Fruit fly (Drosophila melanogaster) whole organism, embryonic: ENCODE results near the gene CG10413.

ENCODE experiments used
- Abd-B ChIP-seq: fragments of 200-800 bp; sonication (Bioruptor generic); optimal IDR thresholded peaks from 2 replicates; lab custom pipeline; 2018; ENCODE audit warnings: missing biosample characterization, mild to moderate bottlenecking, missing genetic modification characterization, moderate library complexity
- CG10462 ChIP-seq: fragments of 200-800 bp; sonication (Bioruptor generic); optimal IDR thresholded peaks from 2 replicates; lab custom pipeline; 2016; ENCODE audit warnings: missing biosample characterization, missing genetic modification characterization
- CG11456 ChIP-seq: fragments of 200-800 bp; sonication (Bioruptor generic); IDR thresholded peaks from 3 replicates; pipeline ENCODE4 v1.3.6; 2022; ENCODE audit warnings: missing biosample characterization, missing genetic modification characterization
- CG11560 ChIP-seq: fragments of 200-800 bp; sonication (Bioruptor generic); IDR thresholded peaks from 3 replicates; pipeline ENCODE4 v1.3.6; 2022; ENCODE audit warnings: missing biosample characterization, missing genetic modification characterization
- CG12299 ChIP-seq: fragments of 200-800 bp; sonication (Bioruptor generic); optimal IDR thresholded peaks from 2 replicates; lab custom pipeline; 2018; ENCODE audit warnings: missing biosample characterization, mild to moderate bottlenecking, missing genetic modification characterization
- CG13624 ChIP-seq: fragments of 200-800 bp; sonication (Bioruptor generic); optimal IDR thresholded peaks from 2 replicates; lab custom pipeline; 2016; ENCODE audit warnings: missing biosample characterization, missing genetic modification characterization
- CG1832 ChIP-seq: fragments of 200-800 bp; sonication (Bioruptor generic); optimal IDR thresholded peaks from 2 replicates; lab custom pipeline; 2017; ENCODE audit warnings: missing biosample characterization, mild to moderate bottlenecking, missing genetic modification characterization, inconsistent platforms
- CG31224 ChIP-seq: fragments of 200-800 bp; sonication (Bioruptor generic); IDR thresholded peaks from 2 replicates; pipeline ENCODE4 v1.3.6; 2022; ENCODE audit warnings: missing biosample characterization, missing genetic modification characterization
- CG32772 ChIP-seq: fragments of 200-800 bp; sonication (Bioruptor generic); IDR thresholded peaks from 2 replicates; pipeline ENCODE4 v1.3.6; 2022; ENCODE audit warnings: missing biosample characterization, missing genetic modification characterization
- CG33213 ChIP-seq: fragments of 200-800 bp; sonication (Bioruptor generic); optimal IDR thresholded peaks from 3 replicates; lab custom pipeline; 2016; ENCODE audit warnings: missing biosample characterization, missing genetic modification characterization
- CG6175 ChIP-seq: fragments of 200-800 bp; sonication (Bioruptor generic); IDR thresholded peaks from 3 replicates; pipeline ENCODE4 v1.3.6; 2022; ENCODE audit warnings: missing biosample characterization, missing genetic modification characterization
- CG6654 ChIP-seq: fragments of 200-800 bp; sonication (Bioruptor generic); optimal IDR thresholded peaks from 2 replicates; lab custom pipeline; 2017; ENCODE audit warnings: missing biosample characterization, mild to moderate bottlenecking, missing genetic modification characterization
- CG6765 ChIP-seq: fragments of 200-800 bp; sonication (Bioruptor generic); optimal IDR thresholded peaks from 3 replicates; lab custom pipeline; 2017; ENCODE audit warnings: missing biosample characterization, mild to moderate bottlenecking, missing genetic modification characterization
- CG8089 ChIP-seq: fragments of 200-800 bp; sonication (Bioruptor generic); optimal IDR thresholded peaks from 3 replicates; lab custom pipeline; 2016; ENCODE audit warnings: missing biosample characterization, missing genetic modification characterization
- CG8388 ChIP-seq: fragments of 200-800 bp; sonication (Bioruptor generic); optimal IDR thresholded peaks from 2 replicates; lab custom pipeline; 2019; ENCODE audit warnings: missing biosample characterization, mild to moderate bottlenecking, missing genetic modification characterization, moderate library complexity
- D19A ChIP-seq: fragments of 200-800 bp; optimal IDR thresholded peaks from 3 replicates; lab custom pipeline; 2019; ENCODE audit warnings: missing biosample characterization, mild to moderate bottlenecking, missing genetic modification characterization, moderate library complexity
- Dad ChIP-seq: fragments of 200-800 bp; sonication (Bioruptor generic); optimal IDR thresholded peaks from 3 replicates; lab custom pipeline; 2016; ENCODE audit warnings: missing biosample characterization, missing genetic modification characterization
- Deaf1 ChIP-seq: fragments of 200-800 bp; optimal IDR thresholded peaks from 3 replicates; lab custom pipeline; 2019; ENCODE audit warnings: missing biosample characterization, mild to moderate bottlenecking, missing genetic modification characterization, moderate library complexity
- Ets65A ChIP-seq: fragments of 200-800 bp; sonication (Bioruptor generic); peaks from one replicate; lab custom pipeline; 2016; ENCODE audit warnings: missing biosample characterization, missing genetic modification characterization
- Hand ChIP-seq: fragments of 200-800 bp; sonication (Bioruptor generic); optimal IDR thresholded peaks from 2 replicates; lab custom pipeline; 2017; ENCODE audit warnings: mild to moderate bottlenecking, missing biosample characterization, missing genetic modification reagents, missing genetic modification characterization
- HmgZ ChIP-seq: fragments of 200-800 bp; sonication (Bioruptor generic); optimal IDR thresholded peaks from 2 replicates; lab custom pipeline; 2018; ENCODE audit warnings: missing biosample characterization, mild to moderate bottlenecking, missing genetic modification characterization
- Hr3 ChIP-seq: fragments of 200-800 bp; sonication (Bioruptor generic); optimal IDR thresholded peaks from 3 replicates; lab custom pipeline; 2016; ENCODE audit warnings: missing biosample characterization, missing genetic modification characterization
- Kr ChIP-seq: fragments of 200-800 bp; sonication (Bioruptor generic); optimal IDR thresholded peaks from 2 replicates; lab custom pipeline; 2017; ENCODE audit warnings: missing biosample characterization, mild to moderate bottlenecking, missing genetic modification characterization
- Opbp ChIP-seq: fragments of 200-800 bp; sonication (Bioruptor generic); IDR thresholded peaks from 3 replicates; pipeline ENCODE4 v1.3.6; 2022; ENCODE audit warnings: missing biosample characterization, missing genetic modification characterization; ENCODE audit not compliant: partially characterized antibody
- Ravus ChIP-seq: fragments of 200-800 bp; sonication (Bioruptor generic); IDR thresholded peaks from 2 replicates; pipeline ENCODE4 v1.3.6; 2022; ENCODE audit warnings: missing biosample characterization, missing genetic modification characterization
- ac ChIP-seq: fragments of 200-800 bp; sonication (Bioruptor generic); optimal IDR thresholded peaks from 3 replicates; lab custom pipeline; 2017; ENCODE audit warnings: missing biosample characterization, mild to moderate bottlenecking, missing genetic modification characterization
- ash1 ChIP-seq: fragments of 200-800 bp; sonication (Bioruptor generic); optimal IDR thresholded peaks from 2 replicates; lab custom pipeline; 2018; ENCODE audit warnings: missing biosample characterization, mild to moderate bottlenecking, missing genetic modification characterization
- bigmax ChIP-seq: fragments of 200-800 bp; sonication (Bioruptor generic); optimal IDR thresholded peaks from 2 replicates; lab custom pipeline; 2018; ENCODE audit warnings: missing biosample characterization, mild to moderate bottlenecking, missing genetic modification characterization
- br ChIP-seq: fragments of >200 bp; optimal IDR thresholded peaks from 2 replicates; lab custom pipeline; 2017
- cad ChIP-seq: fragments of >200 bp; optimal IDR thresholded peaks from 2 replicates; lab custom pipeline; 2017; ENCODE audit warnings: missing biosample characterization, missing genetic modification characterization
- chn ChIP-seq: fragments of 200-800 bp; sonication (Bioruptor generic); optimal IDR thresholded peaks from 2 replicates; lab custom pipeline; 2016; ENCODE audit warnings: missing biosample characterization, missing genetic modification characterization
- crc ChIP-seq: fragments of 200-800 bp; sonication (Bioruptor generic); optimal IDR thresholded peaks from 2 replicates; lab custom pipeline; 2016; ENCODE audit warnings: missing biosample characterization, missing genetic modification characterization
- crp ChIP-seq, 2 experiments: fragments of 200-800 bp; sonication (Bioruptor generic); optimal IDR thresholded peaks; 2 replicates in 1 of 2; 3 replicates in 1 of 2; lab custom pipeline; 2017; ENCODE audit warnings: missing biosample characterization in 2 of 2, missing genetic modification characterization in 2 of 2, mild to moderate bottlenecking in 1 of 2, moderate library complexity in 1 of 2
- dysf ChIP-seq: fragments of 200-800 bp; sonication (Bioruptor generic); IDR thresholded peaks from 3 replicates; pipeline ENCODE4 v1.3.6; 2022; ENCODE audit warnings: missing biosample characterization, missing genetic modification characterization
- fd96Cb ChIP-seq: fragments of 200-800 bp; sonication (Bioruptor generic); optimal IDR thresholded peaks from 2 replicates; lab custom pipeline; 2018; ENCODE audit warnings: missing biosample characterization, mild to moderate bottlenecking, missing genetic modification characterization, moderate library complexity
- fru ChIP-seq: fragments of >200 bp; optimal IDR thresholded peaks from 2 replicates; lab custom pipeline; 2017
- h ChIP-seq: fragments of >200 bp; optimal IDR thresholded peaks from 2 replicates; lab custom pipeline; 2017
- hkb ChIP-seq, 2 experiments: fragments of 200-800 bp in 1 of 2; fragments of >200 bp in 1 of 2; sonication (Bioruptor generic) in 1 of 2; IDR thresholded peaks in 1 of 2; optimal IDR thresholded peaks in 1 of 2; 2 replicates each; pipeline versions ENCODE4 v1.3.6 to Lab custom; 2017 to 2022; ENCODE audit warnings: missing biosample characterization in 1 of 2, missing genetic modification characterization in 1 of 2
- ind ChIP-seq: fragments of 200-800 bp; sonication (Bioruptor generic); optimal IDR thresholded peaks from 3 replicates; lab custom pipeline; 2016; ENCODE audit warnings: missing biosample characterization, missing genetic modification characterization
- jing ChIP-seq: fragments of 200-800 bp; sonication (Bioruptor generic); optimal IDR thresholded peaks from 2 replicates; lab custom pipeline; 2018; ENCODE audit warnings: missing biosample characterization, mild to moderate bottlenecking, missing genetic modification characterization
- kni ChIP-seq: fragments of 200-800 bp; sonication (Bioruptor generic); optimal IDR thresholded peaks from 3 replicates; lab custom pipeline; 2017; ENCODE audit warnings: mild to moderate bottlenecking, missing biosample characterization, missing genetic modification reagents, missing genetic modification characterization
- nerfin-1 ChIP-seq: fragments of 200-800 bp; sonication (Bioruptor generic); optimal IDR thresholded peaks from 3 replicates; lab custom pipeline; 2019; ENCODE audit warnings: missing biosample characterization, mild to moderate bottlenecking, missing genetic modification characterization, moderate library complexity
- peb ChIP-seq: fragments of 200-800 bp; sonication (Bioruptor generic); IDR thresholded peaks from 2 replicates; pipeline ENCODE4 v1.3.6; 2022; ENCODE audit warnings: missing biosample characterization, missing genetic modification characterization
- rib ChIP-seq: fragments of 200-800 bp; sonication (Bioruptor generic); IDR thresholded peaks from 2 replicates; pipeline ENCODE4 v1.3.6; 2022; ENCODE audit warnings: missing biosample characterization, missing genetic modification characterization
- run ChIP-seq: fragments of 200-800 bp; sonication (Bioruptor generic); optimal IDR thresholded peaks from 3 replicates; lab custom pipeline; 2018; ENCODE audit warnings: missing biosample characterization, mild to moderate bottlenecking, missing genetic modification characterization
- sima ChIP-seq: fragments of 200-800 bp; sonication (Bioruptor generic); optimal IDR thresholded peaks from 2 replicates; lab custom pipeline; 2016; ENCODE audit warnings: missing biosample characterization, missing genetic modification characterization
- ssp ChIP-seq: fragments of 200-800 bp; sonication (Bioruptor generic); IDR thresholded peaks from 2 replicates; pipeline ENCODE4 v1.3.6; 2022; ENCODE audit warnings: missing biosample characterization, missing genetic modification characterization
- sug ChIP-seq: fragments of 200-800 bp; optimal IDR thresholded peaks from 2 replicates; lab custom pipeline; 2019; ENCODE audit warnings: missing biosample characterization, mild to moderate bottlenecking, missing genetic modification characterization, moderate library complexity
- tgo ChIP-seq: fragments of 200-800 bp; sonication (Bioruptor generic); IDR thresholded peaks from 3 replicates; pipeline ENCODE4 v1.3.6; 2022; ENCODE audit warnings: missing biosample characterization, missing genetic modification characterization
- tll ChIP-seq, 2 experiments: fragments of 200-800 bp in 1 of 2; fragments of >200 bp in 1 of 2; sonication (Bioruptor generic) in 1 of 2; optimal IDR thresholded peaks; 2 replicates each; lab custom pipeline; 2017 to 2019; ENCODE audit warnings: missing biosample characterization in 2 of 2, missing genetic modification characterization in 2 of 2, mild to moderate bottlenecking in 1 of 2, moderate library complexity in 1 of 2
- unpg ChIP-seq: fragments of 200-800 bp; sonication (Bioruptor generic); optimal IDR thresholded peaks from 3 replicates; lab custom pipeline; 2018; ENCODE audit warnings: missing biosample characterization, mild to moderate bottlenecking, missing genetic modification characterization, moderate library complexity
- zen2 ChIP-seq: fragments of 200-800 bp; sonication (Bioruptor generic); IDR thresholded peaks from 3 replicates; pipeline ENCODE4 v1.3.6; 2022; ENCODE audit warnings: missing biosample characterization, missing genetic modification characterization; ENCODE audit not compliant: partially characterized antibody

Gene CG10413

dm6 chr2L:18604986-18605385 is at the start of gene CG10413 (continued):
- TF ChIP-seq peb (GFP tag; lab: Robert Waterston, UW) (peak; percentile 95), sug (tag; lab: Kevin White, UChicago) (peak; percentile 98), Hand (GFP tag; lab: Kevin White, UChicago) (peak; percentile 97), unpg (peak; percentile 99), CG32772 (GFP tag; lab: Robert Waterston, UW) (peak; percentile 96), jing (GFP tag; lab: Kevin White, UChicago) (peak; percentile 95), tgo (GFP tag; lab: Robert Waterston, UW) (peak; percentile 98), br (lab: Kevin White, UChicago) (no peak), CG8089 (peak; percentile 96), CG11456 (GFP tag; lab: Robert Waterston, UW) (peak; percentile 98), Dad (GFP tag; lab: Kevin White, UChicago) (peak; percentile 96), Deaf1 (peak; percentile 85), CG6654 (GFP tag; lab: Kevin White, UChicago) (peak; percentile 89), tll (GFP tag; optimal IDR thresholded peaks at IDR 0.05; lab: Kevin White, UChicago) (peak; percentile 30 to 94), D19A (tag; lab: Kevin White, UChicago) (peak; percentile 94), hkb (optimal IDR thresholded peaks at IDR 0.05; lab: Kevin White, UChicago) (no peak), hkb (GFP tag; IDR thresholded peaks at IDR 0.05; lab: Robert Waterston, UW) (peak; percentile 97), CG6175 (GFP tag; lab: Robert Waterston, UW) (peak; percentile 96), crc (peak; percentile 97), CG31224 (GFP tag; lab: Robert Waterston, UW) (peak; percentile 96), Ets65A (peak; percentile 99), CG6765 (GFP tag; lab: Kevin White, UChicago) (peak; percentile 97), bigmax (GFP tag; lab: Kevin White, UChicago) (peak; percentile 73), nerfin-1 (tag; lab: Kevin White, UChicago) (peak; percentile 96), Kr (GFP tag; lab: Kevin White, UChicago) (no peak), CG11560 (tag; lab: Robert Waterston, UW) (peak; percentile 90), Opbp (GFP tag; lab: Robert Waterston, UW) (0 out of 3 replicates have a peak, but pooled peaks have one; percentile 10), dysf (GFP tag; lab: Robert Waterston, UW) (peak; percentile 99), ash1 (GFP tag; lab: Kevin White, UChicago) (peak; percentile 89), cad (GFP tag; lab: Kevin White, UChicago) (no peak), kni (GFP tag; lab: Kevin White, UChicago) (peak; percentile 90), zen2 (GFP tag; lab: Robert Waterston, UW) (no peak), fd96Cb (peak; percentile 96), ind (GFP tag; lab: Kevin White, UChicago) (peak; percentile 98), sima (GFP tag; lab: Kevin White, UChicago) (peak; percentile 87), Hr3 (GFP tag; lab: Kevin White, UChicago) (peak; percentile 98), HmgZ (peak; percentile 99), ssp (GFP tag; lab: Robert Waterston, UW) (peak; percentile 89), Ravus (GFP tag; lab: Robert Waterston, UW) (peak; percentile 89), run (peak; percentile 94), CG8388 (GFP tag; lab: Kevin White, UChicago) (peak; percentile 97), CG13624 (GFP tag; lab: Kevin White, UChicago) (peak; percentile 98), rib (GFP tag; lab: Robert Waterston, UW) (peak; percentile 98), CG12299 (peak; percentile 98), crp (GFP tag; optimal IDR thresholded peaks at IDR 0.05; lab: Kevin White, UChicago) (peak; percentile 43 to 79), ac (GFP tag; lab: Kevin White, UChicago) (peak; percentile 96), fru (lab: Kevin White, UChicago) (no peak), CG10462 (GFP tag; lab: Kevin White, UChicago) (peak; percentile 96), chn (GFP tag; lab: Kevin White, UChicago) (peak; percentile 99), CG1832 (no peak), CG33213 (GFP tag; lab: Kevin White, UChicago) (peak; percentile 98), Abd-B (GFP tag; lab: Kevin White, UChicago) (peak; percentile 96), h (lab: Kevin White, UChicago) (no peak)
